Worm (Caenorhabditis elegans) whole organism, midembryonic: Measurements from ENCODE around the gene rpn-7.

Source experiments
- T22C8.4 ChIP-seq: fragments of 200-800 bp; sonication (Bioruptor generic); IDR thresholded peaks from 2 replicates; pipeline ENCODE4 v1.3.6; 2022; ENCODE audit warnings: missing genetic modification characterization, missing compliant biosample characterization
- cog-1 ChIP-seq: sonication (generic microtip); optimal IDR thresholded peaks from 2 replicates; lab custom pipeline; 2016; ENCODE audit warnings: missing genetic modification characterization, missing compliant biosample characterization
- flt-1 ChIP-seq: fragments of 200-800 bp; sonication (Bioruptor generic); IDR thresholded peaks from 2 replicates; pipeline ENCODE4 v1.3.6; 2022; ENCODE audit warnings: missing genetic modification characterization, missing compliant biosample characterization
- klf-2 ChIP-seq: fragments of 200-800 bp; sonication (Bioruptor generic); conservative IDR thresholded peaks from 2 replicates; pipeline ENCODE4 v1.3.6; 2022; ENCODE audit warnings: missing genetic modification reagents, missing genetic modification characterization, missing compliant biosample characterization
- med-1 ChIP-seq: sonication (generic microtip); optimal IDR thresholded peaks from 2 replicates; lab custom pipeline; 2017; ENCODE audit warnings: missing genetic modification characterization, mild to moderate bottlenecking, missing compliant biosample characterization, antibody characterized with exemption, missing genetic modification reagents; ENCODE audit not compliant: insufficient read depth
- ref-1 ChIP-seq: fragments of 200-800 bp; sonication (Bioruptor generic); conservative IDR thresholded peaks from 2 replicates; pipeline ENCODE4 v1.3.6; 2022; ENCODE audit warnings: missing genetic modification reagents, missing genetic modification characterization, missing compliant biosample characterization
- tab-1 ChIP-seq: fragments of 200-800 bp; sonication (Bioruptor generic); IDR thresholded peaks from 2 replicates; pipeline ENCODE4 v1.3.6; 2022; ENCODE audit warnings: missing genetic modification characterization, missing compliant biosample characterization
- ztf-23 ChIP-seq: fragments of 200-800 bp; sonication (Bioruptor generic); IDR thresholded peaks from 2 replicates; pipeline ENCODE4 v1.3.6; 2022; ENCODE audit warnings: missing genetic modification reagents, missing genetic modification characterization, missing compliant biosample characterization
- ztf-29 ChIP-seq: fragments of 200-800 bp; sonication (Bioruptor generic); IDR thresholded peaks from 2 replicates; pipeline ENCODE4 v1.3.6; 2022; ENCODE audit warnings: missing genetic modification reagents, missing genetic modification characterization, missing compliant biosample characterization

- TF ChIP-seq ztf-23, result no peak
- no peak for TF ChIP-seq flt-1 (GFP tag; lab: Robert Waterston, UW)
- no peak for TF ChIP-seq T22C8.4 (GFP tag; lab: Robert Waterston, UW)
- no peak for TF ChIP-seq tab-1
- no peak for TF ChIP-seq cog-1
- TF ChIP-seq ztf-29, result no peak
- no peak for TF ChIP-seq ref-1 (GFP tag; lab: Robert Waterston, UW)
- no peak for TF ChIP-seq med-1 (GFP tag; lab: Kevin White, UChicago)
- TF ChIP-seq klf-2 (GFP tag; lab: Robert Waterston, UW), result no peak
These were observed 22.8 kb downstream of the rpn-7 start, which contains the start of gene T20D3.6 for ce11 chrIV:9339205-9339604.
